Worm (Caenorhabditis elegans) whole organism, late embryonic: Measurements from ENCODE around the gene rpl-11.1.

Experiments used
- C08G9.2 ChIP-seq: sonication (generic microtip); optimal IDR thresholded peaks from 2 replicates; lab custom pipeline; 2016; ENCODE audit warnings: mild to moderate bottlenecking, missing genetic modification characterization, moderate library complexity, missing compliant biosample characterization
- K02D7.2 ChIP-seq: sonication (generic microtip); optimal IDR thresholded peaks from 2 replicates; lab custom pipeline; 2017; ENCODE audit warnings: mild to moderate bottlenecking, missing genetic modification characterization, missing compliant biosample characterization
- T23F11.4 ChIP-seq: fragments of 200-800 bp; sonication (Bioruptor generic); optimal IDR thresholded peaks from 2 replicates; lab custom pipeline; 2018; ENCODE audit warnings: mild to moderate bottlenecking, missing genetic modification characterization, missing compliant biosample characterization
- ahr-1 ChIP-seq: sonication (generic microtip); optimal IDR thresholded peaks from 2 replicates; lab custom pipeline; 2016; ENCODE audit warnings: missing genetic modification characterization, missing compliant biosample characterization
- ama-1 ChIP-seq: fragments of 150-350 bp; optimal IDR thresholded peaks from 2 replicates; lab custom pipeline; 2014
- ceh-14 ChIP-seq: sonication (generic microtip); optimal IDR thresholded peaks from 2 replicates; lab custom pipeline; 2016; ENCODE audit warnings: missing genotype, missing genetic modification characterization, missing compliant biosample characterization
- ceh-18 ChIP-seq: sonication (generic microtip); optimal IDR thresholded peaks from 2 replicates; lab custom pipeline; 2016; ENCODE audit warnings: missing genetic modification characterization, missing compliant biosample characterization
- ceh-22 ChIP-seq: sonication (generic microtip); optimal IDR thresholded peaks from 2 replicates; lab custom pipeline; 2017; ENCODE audit warnings: missing biosample characterization, missing genetic modification characterization
- ceh-30 ChIP-seq: fragments of 150-350 bp; optimal IDR thresholded peaks from 2 replicates; lab custom pipeline; 2014; ENCODE audit warnings: missing biosample characterization, missing genetic modification characterization
- ceh-9 ChIP-seq: sonication (generic microtip); optimal IDR thresholded peaks from 2 replicates; lab custom pipeline; 2016; ENCODE audit warnings: mild to moderate bottlenecking, missing genetic modification characterization, inconsistent platforms, missing compliant biosample characterization
- che-1 ChIP-seq: sonication (generic microtip); optimal IDR thresholded peaks from 2 replicates; lab custom pipeline; 2016; ENCODE audit warnings: mild to moderate bottlenecking, missing genetic modification characterization, missing compliant biosample characterization
- dmd-4 ChIP-seq: sonication (generic microtip); optimal IDR thresholded peaks from 2 replicates; lab custom pipeline; 2016; ENCODE audit warnings: borderline replicate concordance, missing genetic modification characterization, missing compliant biosample characterization
- dve-1 ChIP-seq: sonication (generic microtip); optimal IDR thresholded peaks from 2 replicates; lab custom pipeline; 2017; ENCODE audit warnings: antibody characterized with exemption, mild to moderate bottlenecking, missing genetic modification characterization, missing compliant biosample characterization
- elt-2 ChIP-seq: sonication (generic microtip); optimal IDR thresholded peaks from 2 replicates; lab custom pipeline; 2016; ENCODE audit warnings: missing genetic modification reagents, missing genetic modification characterization, missing compliant biosample characterization
- ets-4 ChIP-seq: sonication (generic microtip); optimal IDR thresholded peaks from 2 replicates; lab custom pipeline; 2016; ENCODE audit warnings: missing genetic modification characterization, missing compliant biosample characterization
- eyg-1 ChIP-seq: sonication (generic microtip); optimal IDR thresholded peaks from 2 replicates; lab custom pipeline; 2016; ENCODE audit warnings: missing genotype, missing genetic modification characterization, missing compliant biosample characterization
- fkh-10 ChIP-seq: fragments of 150-350 bp; optimal IDR thresholded peaks from 2 replicates; lab custom pipeline; 2014; ENCODE audit warnings: missing biosample characterization, missing genetic modification reagents, missing genetic modification characterization
- hlh-13 ChIP-seq: fragments of 200-800 bp; sonication (Bioruptor generic); optimal IDR thresholded peaks from 2 replicates; lab custom pipeline; 2018; ENCODE audit warnings: mild to moderate bottlenecking, missing genetic modification characterization, missing compliant biosample characterization
- hlh-15 ChIP-seq: sonication (generic microtip); optimal IDR thresholded peaks from 2 replicates; lab custom pipeline; 2016; ENCODE audit warnings: missing genetic modification characterization, missing compliant biosample characterization
- hlh-30 ChIP-seq: sonication (generic microtip); optimal IDR thresholded peaks from 2 replicates; lab custom pipeline; 2017; ENCODE audit warnings: antibody characterized with exemption, missing genetic modification characterization, missing compliant biosample characterization; ENCODE audit not compliant: insufficient read depth
- hlh-6 ChIP-seq: sonication (generic microtip); optimal IDR thresholded peaks from 2 replicates; lab custom pipeline; 2016; ENCODE audit warnings: missing genotype, missing genetic modification characterization, missing compliant biosample characterization
- lin-11 ChIP-seq: fragments of 200-800 bp; sonication (Bioruptor generic); optimal IDR thresholded peaks from 2 replicates; lab custom pipeline; 2018; ENCODE audit warnings: mild to moderate bottlenecking, missing genetic modification characterization, missing compliant biosample characterization
- madf-2 ChIP-seq: sonication (generic microtip); optimal IDR thresholded peaks from 2 replicates; lab custom pipeline; 2017; ENCODE audit warnings: missing genetic modification characterization, missing compliant biosample characterization
- nhr-232 ChIP-seq: sonication (generic microtip); optimal IDR thresholded peaks from 2 replicates; lab custom pipeline; 2016; ENCODE audit warnings: missing genetic modification characterization, missing compliant biosample characterization
- odd-2 ChIP-seq: sonication (generic microtip); optimal IDR thresholded peaks from 2 replicates; lab custom pipeline; 2017; ENCODE audit warnings: antibody characterized with exemption, mild to moderate bottlenecking, missing genetic modification characterization, missing compliant biosample characterization
- pag-3 ChIP-seq: sonication (generic microtip); optimal IDR thresholded peaks from 2 replicates; lab custom pipeline; 2016; ENCODE audit warnings: missing compliant biosample characterization, missing genetic modification characterization, borderline replicate concordance
- pax-1 ChIP-seq: fragments of 150-350 bp; optimal IDR thresholded peaks from 2 replicates; lab custom pipeline; 2014; ENCODE audit warnings: missing biosample characterization, missing genetic modification characterization
- pha-2 ChIP-seq: sonication (generic microtip); optimal IDR thresholded peaks from 2 replicates; lab custom pipeline; 2017; ENCODE audit warnings: mild to moderate bottlenecking, missing genetic modification characterization, missing compliant biosample characterization
- pros-1 ChIP-seq: fragments of 150-350 bp; optimal IDR thresholded peaks from 2 replicates; lab custom pipeline; 2014; ENCODE audit warnings: missing biosample characterization, missing genetic modification reagents, missing genetic modification characterization
- rnt-1 ChIP-seq: sonication (generic microtip); optimal IDR thresholded peaks from 2 replicates; lab custom pipeline; 2016; ENCODE audit warnings: missing genetic modification characterization, missing compliant biosample characterization
- sox-2 ChIP-seq: fragments of 200-800 bp; sonication (Bioruptor generic); IDR thresholded peaks from 2 replicates; pipeline ENCODE4 v1.3.6; 2022; ENCODE audit warnings: missing genetic modification reagents, missing genetic modification characterization, missing compliant biosample characterization
- sox-4 ChIP-seq: sonication (generic microtip); optimal IDR thresholded peaks from 2 replicates; lab custom pipeline; 2017; ENCODE audit warnings: mild to moderate bottlenecking, missing genetic modification characterization, inconsistent platforms, missing compliant biosample characterization
- tbx-2 ChIP-seq: sonication (generic microtip); optimal IDR thresholded peaks from 2 replicates; lab custom pipeline; 2016; ENCODE audit warnings: missing genetic modification characterization, missing compliant biosample characterization
- ttx-3 ChIP-seq: sonication (generic microtip); optimal IDR thresholded peaks from 2 replicates; lab custom pipeline; 2016; ENCODE audit warnings: missing genetic modification reagents, missing genetic modification characterization, missing compliant biosample characterization
- unc-42 ChIP-seq: sonication (generic microtip); optimal IDR thresholded peaks from 2 replicates; lab custom pipeline; 2016; ENCODE audit warnings: missing genotype, missing genetic modification characterization, missing compliant biosample characterization
- unc-55 ChIP-seq: sonication (generic microtip); optimal IDR thresholded peaks from 2 replicates; lab custom pipeline; 2017; ENCODE audit warnings: missing biosample characterization, missing genetic modification reagents, missing genetic modification characterization

rpl-11.1 gene

DNA sequence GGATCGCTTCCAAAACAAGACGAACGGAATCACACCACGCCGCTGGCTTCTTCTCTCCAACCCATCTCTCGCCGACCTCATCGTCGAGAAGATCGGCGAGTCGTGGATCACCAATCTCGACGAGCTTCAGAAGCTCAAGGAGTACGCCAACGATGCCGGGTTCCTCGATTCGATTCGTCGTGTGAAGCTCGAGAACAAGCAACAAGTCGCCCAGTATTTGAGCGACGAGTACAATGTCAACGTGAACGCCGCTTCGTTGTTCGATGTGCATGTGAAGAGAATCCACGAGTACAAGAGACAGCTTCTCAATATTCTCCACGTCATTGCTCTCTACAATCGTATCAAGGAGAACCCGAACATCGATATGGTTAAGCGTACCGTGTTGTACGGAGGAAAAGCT is 2.2 kb downstream of the rpl-11.1 start:
- no peak for TF ChIP-seq hlh-15
- no peak for TF ChIP-seq hlh-13 (GFP tag; lab: Kevin White, UChicago)
- TF ChIP-seq pax-1 = no peak
- TF ChIP-seq elt-2 (tag; lab: Kevin White, UChicago) = no peak
- TF ChIP-seq pros-1 (tag; lab: Kevin White, UChicago) = no peak

DNA sequence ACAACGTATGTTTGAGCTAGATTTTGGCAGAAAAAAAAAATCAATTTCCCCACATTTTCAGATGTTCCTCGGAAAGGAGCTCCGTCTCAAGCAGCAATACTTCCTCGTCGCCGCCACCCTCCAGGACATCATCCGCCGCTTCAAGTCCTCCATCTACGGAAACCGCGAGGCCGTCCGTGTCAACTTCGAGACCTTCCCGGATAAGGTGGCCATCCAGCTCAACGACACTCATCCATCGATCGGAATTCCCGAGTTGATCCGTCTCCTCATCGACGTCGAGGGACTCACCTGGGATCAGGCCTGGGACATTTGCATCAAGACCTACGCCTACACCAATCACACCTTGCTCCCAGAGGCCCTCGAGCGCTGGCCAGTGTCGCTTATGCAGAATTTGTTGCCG is 3.2 kb downstream of the rpl-11.1 start:
- TF ChIP-seq ceh-9 (tag; lab: Kevin White, UChicago) (no peak), ceh-18 (tag; lab: Kevin White, UChicago) (no peak), lin-11 (tag; lab: Kevin White, UChicago) (no peak), ceh-14 (no peak), dve-1 (no peak), nhr-232 (tag; lab: Kevin White, UChicago) (no peak), elt-2 (tag; lab: Kevin White, UChicago) (no peak), unc-42 (tag; lab: Kevin White, UChicago) (no peak)
- TF ChIP-seq, all 69 proteins: peak for 0

DNA sequence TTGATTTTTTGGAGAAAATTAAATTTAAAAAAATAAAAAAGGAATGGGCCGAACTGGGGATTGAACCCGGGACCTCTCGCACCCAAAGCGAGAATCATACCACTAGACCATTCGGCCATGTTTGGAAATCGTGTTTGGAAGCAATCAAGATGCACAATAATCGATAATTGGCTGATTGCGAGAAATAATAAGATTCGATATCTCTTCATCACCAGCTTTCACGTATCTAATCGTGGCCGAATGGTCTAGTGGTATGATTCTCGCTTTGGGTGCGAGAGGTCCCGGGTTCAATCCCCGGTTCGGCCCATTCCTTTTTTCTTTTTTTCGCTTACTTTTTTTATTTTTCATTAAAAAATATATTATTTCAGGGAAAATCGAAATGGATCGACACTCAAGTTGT is 3.8 kb downstream of the rpl-11.1 start:
- TF ChIP-seq eyg-1 (tag; lab: Kevin White, UChicago) = no peak
- TF ChIP-seq pha-2 (tag; lab: Kevin White, UChicago) = no peak
- TF ChIP-seq hlh-30 (tag; lab: Kevin White, UChicago) = no peak
- no peak for TF ChIP-seq T23F11.4 (GFP tag; lab: Kevin White, UChicago)
- no peak for TF ChIP-seq rnt-1
- TF ChIP-seq hlh-15 = no peak
- TF ChIP-seq ahr-1 = no peak
- no peak for TF ChIP-seq ceh-18 (tag; lab: Kevin White, UChicago)
- no peak for TF ChIP-seq ttx-3 (tag; lab: Kevin White, UChicago)
- TF ChIP-seq hlh-13 (GFP tag; lab: Kevin White, UChicago) = no peak
- TF ChIP-seq odd-2 (tag; lab: Kevin White, UChicago) = no peak
- no peak for TF ChIP-seq elt-2 (tag; lab: Kevin White, UChicago)
- TF ChIP-seq ceh-14 = no peak
- TF ChIP-seq fkh-10 = no peak
- TF ChIP-seq pag-3 (tag; lab: Kevin White, UChicago) = no peak
- no peak for TF ChIP-seq tbx-2
- no peak for TF ChIP-seq dve-1
- no peak for TF ChIP-seq K02D7.2
- no peak for TF ChIP-seq ceh-9 (tag; lab: Kevin White, UChicago)

DNA sequence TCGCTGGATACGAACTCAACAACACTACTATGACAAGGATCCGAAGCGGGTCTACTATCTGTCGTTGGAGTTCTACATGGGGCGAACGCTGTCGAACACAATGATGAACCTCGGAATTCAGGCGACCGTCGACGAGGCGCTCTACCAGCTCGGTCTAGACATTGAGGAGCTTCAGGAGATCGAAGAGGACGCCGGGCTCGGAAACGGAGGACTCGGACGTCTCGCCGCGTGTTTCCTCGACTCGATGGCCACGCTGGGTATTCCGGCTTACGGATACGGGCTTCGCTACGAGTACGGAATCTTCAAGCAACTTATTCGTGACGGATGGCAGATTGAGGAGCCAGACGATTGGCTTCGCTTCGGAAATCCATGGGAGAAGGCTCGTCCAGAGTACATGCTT is 4.2 kb downstream of the rpl-11.1 start:
- TF ChIP-seq dmd-4 (tag; lab: Kevin White, UChicago) = no peak
- TF ChIP-seq ceh-22 (tag; lab: Kevin White, UChicago) = no peak
- TF ChIP-seq sox-4 (tag; lab: Kevin White, UChicago) = no peak
- no peak for TF ChIP-seq K02D7.2
- TF ChIP-seq pros-1 (tag; lab: Kevin White, UChicago) = no peak
- TF ChIP-seq lin-11 (tag; lab: Kevin White, UChicago) = no peak
- TF ChIP-seq che-1 (tag; lab: Kevin White, UChicago) = no peak
- no peak for TF ChIP-seq ceh-9 (tag; lab: Kevin White, UChicago)
- TF ChIP-seq ceh-30 (tag; lab: Kevin White, UChicago) = no peak
- TF ChIP-seq ama-1 (lab: Kevin White, UChicago) = no peak
- no peak for TF ChIP-seq hlh-6 (tag; lab: Kevin White, UChicago)
- TF ChIP-seq ceh-18 (tag; lab: Kevin White, UChicago) = no peak
- TF ChIP-seq T23F11.4 (GFP tag; lab: Kevin White, UChicago) = no peak
- TF ChIP-seq hlh-13 (GFP tag; lab: Kevin White, UChicago) = no peak
- TF ChIP-seq hlh-15 = no peak
- no peak for TF ChIP-seq madf-2
- TF ChIP-seq unc-55 = no peak
- TF ChIP-seq pax-1 = no peak
- no peak for TF ChIP-seq ttx-3 (tag; lab: Kevin White, UChicago)
- TF ChIP-seq sox-2 = no peak

DNA sequence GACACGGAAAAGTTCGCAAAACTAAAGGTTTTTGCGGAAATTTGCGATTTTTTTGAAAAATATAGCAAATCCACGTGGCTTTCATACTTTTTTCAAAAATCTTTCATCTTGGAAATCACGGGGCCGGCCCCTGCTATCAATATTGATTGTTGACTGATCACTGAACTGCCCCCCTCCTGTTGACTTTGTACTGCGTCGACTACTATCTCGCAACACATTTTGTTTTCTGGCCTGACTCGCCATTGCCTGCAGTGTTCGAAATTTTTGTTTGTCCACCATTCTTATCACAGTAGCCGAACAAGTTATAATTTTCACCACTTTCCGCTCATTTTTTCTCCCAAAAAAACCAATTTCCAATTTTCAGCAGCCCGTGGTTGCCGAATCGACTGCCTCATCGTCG is 4.8 kb downstream of the rpl-11.1 start:
- TF ChIP-seq sox-2 = no peak
- TF ChIP-seq pag-3 (tag; lab: Kevin White, UChicago) = no peak
- TF ChIP-seq ets-4 (tag; lab: Kevin White, UChicago) = no peak
- TF ChIP-seq unc-55 = no peak
- no peak for TF ChIP-seq ceh-9 (tag; lab: Kevin White, UChicago)
- TF ChIP-seq dmd-4 (tag; lab: Kevin White, UChicago) = no peak
- TF ChIP-seq odd-2 (tag; lab: Kevin White, UChicago) = no peak
- no peak for TF ChIP-seq C08G9.2 (tag; lab: Kevin White, UChicago)
